Fruit fly (Drosophila melanogaster) whole organism, embryonic: ENCODE measurements around the gene CG17300.
A peak's percentile ranks its signal among the peaks of the same experiment; 100 is the strongest.

ENCODE experiments used
- Antp ChIP-seq: fragments of 200-800 bp; sonication (Bioruptor generic); optimal IDR thresholded peaks from 3 replicates; lab custom pipeline; 2016; ENCODE audit warnings: missing biosample characterization, missing genetic modification characterization
- Awh ChIP-seq: fragments of 200-800 bp; sonication (Bioruptor generic); IDR thresholded peaks from 2 replicates; pipeline ENCODE4, ENCODE4 v1.3.6; 2022; ENCODE audit warnings: missing biosample characterization, missing genetic modification characterization
- CG10543 ChIP-seq: fragments of 200-800 bp; sonication (Bioruptor generic); optimal IDR thresholded peaks from 3 replicates; lab custom pipeline; 2017; ENCODE audit warnings: missing biosample characterization, mild to moderate bottlenecking, missing genetic modification characterization, moderate library complexity
- CG10979 ChIP-seq: fragments of 200-800 bp; sonication (Bioruptor generic); optimal IDR thresholded peaks from 2 replicates; lab custom pipeline; 2018; ENCODE audit warnings: missing biosample characterization, mild to moderate bottlenecking, missing genetic modification characterization, moderate library complexity
- CG11247 ChIP-seq: fragments of 200-800 bp; sonication (Bioruptor generic); IDR thresholded peaks from 2 replicates; pipeline ENCODE4 v1.3.6; 2022; ENCODE audit warnings: missing biosample characterization, missing genetic modification characterization
- CG12769 ChIP-seq: fragments of 200-800 bp; sonication (Bioruptor generic); optimal IDR thresholded peaks from 2 replicates; lab custom pipeline; 2019; ENCODE audit warnings: missing biosample characterization, mild to moderate bottlenecking, missing genetic modification characterization, moderate library complexity
- CG15696 ChIP-seq: fragments of 200-800 bp; sonication (Bioruptor generic); optimal IDR thresholded peaks from 2 replicates; lab custom pipeline; 2019; ENCODE audit warnings: missing biosample characterization, mild to moderate bottlenecking, missing genetic modification characterization, moderate library complexity
- CG1647 ChIP-seq: fragments of 200-800 bp; sonication (Bioruptor generic); optimal IDR thresholded peaks from 3 replicates; lab custom pipeline; 2016; ENCODE audit warnings: missing biosample characterization, missing genetic modification characterization
- CG17912 ChIP-seq: fragments of 200-800 bp; sonication (Bioruptor generic); optimal IDR thresholded peaks from 2 replicates; lab custom pipeline; 2018; ENCODE audit warnings: missing biosample characterization, mild to moderate bottlenecking, missing genetic modification characterization
- CG1792 ChIP-seq: fragments of 200-800 bp; sonication (Bioruptor generic); optimal IDR thresholded peaks from 2 replicates; lab custom pipeline; 2016; ENCODE audit warnings: missing biosample characterization, missing genetic modification characterization
- CG2116 ChIP-seq: fragments of 200-800 bp; sonication (Bioruptor generic); optimal IDR thresholded peaks from 3 replicates; lab custom pipeline; 2018; ENCODE audit warnings: missing biosample characterization, mild to moderate bottlenecking, missing genetic modification characterization
- CG2678 ChIP-seq: fragments of 200-800 bp; sonication (Bioruptor generic); optimal IDR thresholded peaks from 3 replicates; lab custom pipeline; 2019; ENCODE audit warnings: missing biosample characterization, mild to moderate bottlenecking, missing genetic modification characterization, moderate library complexity
- CG3065 ChIP-seq: fragments of 200-800 bp; sonication (Bioruptor generic); optimal IDR thresholded peaks from 2 replicates; lab custom pipeline; 2016; ENCODE audit warnings: missing biosample characterization, missing genetic modification characterization
- CG32772 ChIP-seq: fragments of 200-800 bp; sonication (Bioruptor generic); IDR thresholded peaks from 2 replicates; pipeline ENCODE4 v1.3.6; 2022; ENCODE audit warnings: missing biosample characterization, missing genetic modification characterization
- CG3847 ChIP-seq: fragments of 200-800 bp; sonication (Bioruptor generic); IDR thresholded peaks from 2 replicates; pipeline ENCODE4 v1.3.6; 2022; ENCODE audit warnings: missing biosample characterization, missing genetic modification characterization
- CG4360 ChIP-seq: fragments of 200-800 bp; sonication (Bioruptor generic); IDR thresholded peaks from 2 replicates; pipeline ENCODE4 v1.3.6; 2022; ENCODE audit warnings: missing biosample characterization, missing genetic modification characterization
- CG4404 ChIP-seq: fragments of 200-800 bp; sonication (Bioruptor generic); IDR thresholded peaks from 2 replicates; pipeline ENCODE4 v1.3.6; 2022; ENCODE audit warnings: missing biosample characterization, missing genetic modification characterization
- CG6272 ChIP-seq: fragments of 200-800 bp; sonication (Bioruptor generic); IDR thresholded peaks from 2 replicates; pipeline ENCODE4 v1.3.6; 2022; ENCODE audit warnings: missing biosample characterization, missing genetic modification characterization
- CG8944 ChIP-seq: fragments of 200-800 bp; sonication (Bioruptor generic); optimal IDR thresholded peaks from 3 replicates; lab custom pipeline; 2016; ENCODE audit warnings: missing biosample characterization, missing genetic modification characterization
- CG9817 ChIP-seq: fragments of 200-800 bp; sonication (Bioruptor generic); optimal IDR thresholded peaks from 2 replicates; lab custom pipeline; 2018; ENCODE audit warnings: missing biosample characterization, mild to moderate bottlenecking, missing genetic modification characterization, moderate library complexity
- Dfd ChIP-seq, 2 experiments: fragments of >200 bp; optimal IDR thresholded peaks; 2 replicates each; lab custom pipeline; 2017; ENCODE audit warnings: missing biosample characterization in 2 of 2, missing genetic modification characterization in 2 of 2
- Dp ChIP-seq: fragments of 200-800 bp; sonication (Bioruptor generic); optimal IDR thresholded peaks from 2 replicates; lab custom pipeline; 2018; ENCODE audit warnings: missing biosample characterization, mild to moderate bottlenecking, missing genetic modification characterization, moderate library complexity
- Fer2 ChIP-seq: fragments of 200-800 bp; sonication (Bioruptor generic); optimal IDR thresholded peaks from 2 replicates; lab custom pipeline; 2018; ENCODE audit warnings: missing biosample characterization, mild to moderate bottlenecking, missing genetic modification characterization, moderate library complexity
- HLH3B ChIP-seq: fragments of 200-800 bp; sonication (Bioruptor generic); IDR thresholded peaks from 2 replicates; pipeline ENCODE4 v1.3.6; 2022; ENCODE audit warnings: missing biosample characterization, missing genetic modification characterization
- HLH54F ChIP-seq: fragments of 200-800 bp; sonication (Bioruptor generic); optimal IDR thresholded peaks from 3 replicates; lab custom pipeline; 2016; ENCODE audit warnings: missing biosample characterization, missing genetic modification characterization
- Hand ChIP-seq: fragments of 200-800 bp; sonication (Bioruptor generic); optimal IDR thresholded peaks from 2 replicates; lab custom pipeline; 2017; ENCODE audit warnings: mild to moderate bottlenecking, missing biosample characterization, missing genetic modification reagents, missing genetic modification characterization
- HmgZ ChIP-seq: fragments of 200-800 bp; sonication (Bioruptor generic); optimal IDR thresholded peaks from 2 replicates; lab custom pipeline; 2018; ENCODE audit warnings: missing biosample characterization, mild to moderate bottlenecking, missing genetic modification characterization
- Hmx ChIP-seq: fragments of 200-800 bp; sonication (Bioruptor generic); optimal IDR thresholded peaks from 2 replicates; lab custom pipeline; 2016; ENCODE audit warnings: missing biosample characterization, missing genetic modification characterization
- Hr39 ChIP-seq: fragments of >200 bp; optimal IDR thresholded peaks from 2 replicates; lab custom pipeline; 2017
- Myb ChIP-seq: fragments of 200-800 bp; sonication (Bioruptor generic); optimal IDR thresholded peaks from 2 replicates; lab custom pipeline; 2016; ENCODE audit warnings: missing biosample characterization, missing genetic modification characterization
- Taf1 ChIP-seq: fragments of 200-800 bp; sonication (Bioruptor generic); IDR thresholded peaks from 2 replicates; pipeline ENCODE4 v1.3.6; 2022; ENCODE audit warnings: missing biosample characterization, missing genetic modification characterization
- Xbp1 ChIP-seq: fragments of 200-800 bp; sonication (Bioruptor generic); optimal IDR thresholded peaks from 3 replicates; lab custom pipeline; 2016; ENCODE audit warnings: missing biosample characterization, mild to moderate bottlenecking, missing genetic modification characterization
- aop ChIP-seq: fragments of 200-800 bp; sonication (Bioruptor generic); IDR thresholded peaks from 2 replicates; pipeline ENCODE4 v1.3.6; 2022; ENCODE audit warnings: missing biosample characterization, missing genetic modification characterization
- bbx ChIP-seq: fragments of 200-800 bp; sonication (Bioruptor generic); IDR thresholded peaks from 2 replicates; pipeline ENCODE4 v1.3.6; 2022; ENCODE audit warnings: missing biosample characterization, missing genetic modification characterization; ENCODE audit not compliant: partially characterized antibody
- cad ChIP-seq: fragments of >200 bp; optimal IDR thresholded peaks from 2 replicates; lab custom pipeline; 2017; ENCODE audit warnings: missing biosample characterization, missing genetic modification characterization
- croc ChIP-seq: fragments of 200-800 bp; sonication (Bioruptor generic); conservative IDR thresholded peaks from 3 replicates; pipeline ENCODE4 v1.3.6; 2022; ENCODE audit warnings: missing biosample characterization, missing genetic modification characterization
- dmrt11E ChIP-seq: fragments of 200-800 bp; sonication (Bioruptor generic); optimal IDR thresholded peaks from 3 replicates; lab custom pipeline; 2018; ENCODE audit warnings: missing biosample characterization, mild to moderate bottlenecking, missing genetic modification characterization, moderate library complexity
- dmrt99B ChIP-seq: fragments of 200-800 bp; sonication (Bioruptor generic); optimal IDR thresholded peaks from 2 replicates; lab custom pipeline; 2018; ENCODE audit warnings: missing biosample characterization, mild to moderate bottlenecking, missing genetic modification characterization, moderate library complexity
- ems ChIP-seq: fragments of 200-800 bp; sonication (Bioruptor generic); optimal IDR thresholded peaks from 3 replicates; lab custom pipeline; 2016; ENCODE audit warnings: missing biosample characterization, missing genetic modification characterization
- grn ChIP-seq: fragments of 200-800 bp; sonication (Bioruptor generic); optimal IDR thresholded peaks from 3 replicates; lab custom pipeline; 2017; ENCODE audit warnings: missing biosample characterization, missing genetic modification characterization
- gt ChIP-seq: fragments of 200-800 bp; sonication (Bioruptor generic); IDR thresholded peaks from 2 replicates; pipeline ENCODE4 v1.3.6; 2022; ENCODE audit warnings: missing biosample characterization, missing genetic modification characterization
- her ChIP-seq: fragments of 200-800 bp; sonication (Bioruptor generic); optimal IDR thresholded peaks from 2 replicates; lab custom pipeline; 2016; ENCODE audit warnings: missing biosample characterization, missing genetic modification characterization
- hth ChIP-seq: fragments of >200 bp; optimal IDR thresholded peaks from 2 replicates; lab custom pipeline; 2017; ENCODE audit warnings: inconsistent platforms
- ranshi ChIP-seq: fragments of 200-800 bp; sonication (Bioruptor generic); IDR thresholded peaks from 2 replicates; pipeline ENCODE4 v1.3.6; 2022; ENCODE audit warnings: missing biosample characterization, missing genetic modification characterization
- row ChIP-seq: fragments of 200-800 bp; sonication (Bioruptor generic); IDR thresholded peaks from 3 replicates; pipeline ENCODE4 v1.3.6; 2022; ENCODE audit warnings: missing biosample characterization, missing genetic modification characterization
- salm ChIP-seq: fragments of 200-800 bp; sonication (Bioruptor generic); optimal IDR thresholded peaks from 2 replicates; lab custom pipeline; 2018; ENCODE audit warnings: missing biosample characterization, mild to moderate bottlenecking, missing genetic modification characterization
- sc ChIP-seq, 3 experiments: fragments of >200 bp in 2 of 3; fragments of 200-800 bp in 1 of 3; sonication (Bioruptor generic) in 1 of 3; optimal IDR thresholded peaks; 2 replicates in 2 of 3; 3 replicates in 1 of 3; lab custom pipeline; 2017; ENCODE audit warnings: mild to moderate bottlenecking in 1 of 3, missing biosample characterization in 1 of 3, missing genetic modification characterization in 1 of 3, missing genetic modification reagents in 1 of 3
- sens-2 ChIP-seq: fragments of 200-800 bp; sonication (Bioruptor generic); IDR thresholded peaks from 2 replicates; pipeline ENCODE4 v1.3.6; 2022; ENCODE audit warnings: missing biosample characterization, missing genetic modification characterization
- shn ChIP-seq: fragments of 200-800 bp; sonication (Bioruptor generic); optimal IDR thresholded peaks from 3 replicates; lab custom pipeline; 2016; ENCODE audit warnings: missing biosample characterization, missing genetic modification characterization
- sob ChIP-seq: fragments of 200-800 bp; sonication (Bioruptor generic); IDR thresholded peaks from 2 replicates; pipeline ENCODE4 v1.3.6; 2022; ENCODE audit warnings: missing biosample characterization, missing genetic modification characterization
- sqz ChIP-seq: fragments of 200-800 bp; sonication (Bioruptor generic); optimal IDR thresholded peaks from 3 replicates; lab custom pipeline; 2018; ENCODE audit warnings: missing biosample characterization, mild to moderate bottlenecking, missing genetic modification characterization

Gene CG17300

dm6 chr3L:13036706-13037457 is 50.2 kb downstream of the CG17300 start, which contains the start of gene Srrm1 (continued):
- no peak for TF ChIP-seq CG17912 (GFP tag; lab: Kevin White, UChicago)
- no peak for TF ChIP-seq Fer2 (tag; lab: Kevin White, UChicago)
- TF ChIP-seq CG32772 = 0 out of 2 replicates have a peak, but pooled peaks have one; percentile 5
- no peak for TF ChIP-seq aop (GFP tag; lab: Robert Waterston, UW)
- peak; percentile 11 for TF ChIP-seq CG1792 (GFP tag; lab: Kevin White, UChicago)
- TF ChIP-seq Hand (GFP tag; lab: Kevin White, UChicago) = no peak
- TF ChIP-seq CG10979 = no peak
- TF ChIP-seq cad = peak; percentile 71
- TF ChIP-seq hth (lab: Kevin White, UChicago) = no peak
- TF ChIP-seq Myb (GFP tag; lab: Kevin White, UChicago) = peak; percentile 100
- TF ChIP-seq shn (GFP tag; lab: Kevin White, UChicago) = peak; percentile 45
- peak; percentile 61 for TF ChIP-seq row (GFP tag; lab: Robert Waterston, UW)
- TF ChIP-seq CG1647 (GFP tag; lab: Kevin White, UChicago) = no peak
- no peak for TF ChIP-seq sens-2 (GFP tag; lab: Robert Waterston, UW)
- peak; percentile 63 for TF ChIP-seq HmgZ (tag; lab: Kevin White, UChicago)
- peak; percentile 78 for TF ChIP-seq Dp
- TF ChIP-seq CG6272 (GFP tag; lab: Robert Waterston, UW) = peak; percentile 35
- TF ChIP-seq CG4404 (GFP tag; lab: Robert Waterston, UW) = no peak
- no peak for TF ChIP-seq sqz (GFP tag; lab: Kevin White, UChicago)
- TF ChIP-seq croc (GFP tag; lab: Robert Waterston, UW) = no peak
- no peak for TF ChIP-seq ranshi (GFP tag; lab: Robert Waterston, UW)
- peak; percentile 85 for TF ChIP-seq CG2116 (GFP tag; lab: Kevin White, UChicago)
- no peak for TF ChIP-seq dmrt11E (tag; lab: Kevin White, UChicago)
- peak; percentile 27 for TF ChIP-seq CG12769 (tag; lab: Kevin White, UChicago)
- TF ChIP-seq CG15696 (tag; lab: Kevin White, UChicago) = no peak
- peak; percentile 64 for TF ChIP-seq HLH54F
- TF ChIP-seq her (GFP tag; lab: Kevin White, UChicago) = peak; percentile 51
- TF ChIP-seq salm = no peak
- no peak for TF ChIP-seq Dfd (GFP tag; optimal IDR thresholded peaks at IDR 0.05; lab: Kevin White, UChicago)
- TF ChIP-seq Hr39 = no peak
- TF ChIP-seq Antp (GFP tag; lab: Kevin White, UChicago) = peak; percentile 23
- TF ChIP-seq sc (optimal IDR thresholded peaks at IDR 0.05; lab: Kevin White, UChicago) = no peak
- TF ChIP-seq sc (GFP tag; optimal IDR thresholded peaks at IDR 0.05; lab: Kevin White, UChicago) = no peak
- no peak for TF ChIP-seq Hmx (GFP tag; lab: Kevin White, UChicago)
- no peak for TF ChIP-seq CG11247 (GFP tag; lab: Robert Waterston, UW)
- TF ChIP-seq Taf1 (GFP tag; lab: Robert Waterston, UW) = no peak
- no peak for TF ChIP-seq HLH3B (GFP tag; lab: Robert Waterston, UW)
- TF ChIP-seq CG4360 = no peak
- peak; percentile 63 for TF ChIP-seq sob
- no peak for TF ChIP-seq gt
- peak; percentile 92 for TF ChIP-seq bbx (GFP tag; lab: Robert Waterston, UW)
- no peak for TF ChIP-seq grn (GFP tag; lab: Kevin White, UChicago)
- no peak for TF ChIP-seq dmrt99B
- TF ChIP-seq Awh (GFP tag; lab: Robert Waterston, UW) = no peak
- TF ChIP-seq CG8944 (GFP tag; lab: Kevin White, UChicago) = peak; percentile 34
- TF ChIP-seq CG2678 (tag; lab: Kevin White, UChicago) = peak; percentile 17
- TF ChIP-seq CG10543 (GFP tag; lab: Kevin White, UChicago) = peak; percentile 31
- peak; percentile 53 for TF ChIP-seq Xbp1
- TF ChIP-seq CG9817 (tag; lab: Kevin White, UChicago) = peak; percentile 24
- TF ChIP-seq CG3847 (GFP tag; lab: Robert Waterston, UW) = peak; percentile 81
- no peak for TF ChIP-seq CG3065
- TF ChIP-seq ems (GFP tag; lab: Kevin White, UChicago) = peak; percentile 64
